Fruit fly (Drosophila melanogaster) whole organism, prepupa: ENCODE results near the gene Cdk1.
A peak's percentile ranks its signal among the peaks of the same experiment; 100 is the strongest.

ENCODE experiments used
- Blimp-1 ChIP-seq: fragments of 200-800 bp; sonication (Bioruptor generic); optimal IDR thresholded peaks from 3 replicates; lab custom pipeline; 2017; ENCODE audit warnings: missing biosample characterization, missing genetic modification characterization, mild to moderate bottlenecking, moderate library complexity, missing genetic modification reagents
- CG10631 ChIP-seq: fragments of 200-800 bp; sonication (Bioruptor generic); optimal IDR thresholded peaks from 2 replicates; lab custom pipeline; 2016; ENCODE audit warnings: missing biosample characterization, missing genetic modification characterization
- CG11294 ChIP-seq: fragments of 200-800 bp; sonication (Bioruptor generic); IDR thresholded peaks from 2 replicates; pipeline ENCODE4 v1.3.6; 2022; ENCODE audit warnings: missing biosample characterization, missing genetic modification characterization
- CG11762 ChIP-seq: fragments of 200-800 bp; sonication (Bioruptor generic); optimal IDR thresholded peaks from 3 replicates; lab custom pipeline; 2016; ENCODE audit warnings: missing biosample characterization, missing genetic modification characterization; ENCODE audit not compliant: insufficient read depth
- CG11902 ChIP-seq: fragments of 200-800 bp; sonication (Bioruptor generic); optimal IDR thresholded peaks from 3 replicates; lab custom pipeline; 2016; ENCODE audit warnings: missing biosample characterization, missing genetic modification characterization
- CG15336 ChIP-seq: fragments of 200-800 bp; sonication (Bioruptor generic); IDR thresholded peaks from 2 replicates; pipeline ENCODE4 v1.3.6; 2022; ENCODE audit warnings: missing biosample characterization, missing genetic modification characterization
- CG1621 ChIP-seq: fragments of 200-800 bp; sonication (Bioruptor generic); optimal IDR thresholded peaks from 3 replicates; lab custom pipeline; 2018; ENCODE audit warnings: missing biosample characterization, mild to moderate bottlenecking, missing genetic modification characterization
- CG16779 ChIP-seq: fragments of 200-800 bp; sonication (Bioruptor generic); optimal IDR thresholded peaks from 3 replicates; lab custom pipeline; 2017; ENCODE audit warnings: missing biosample characterization, mild to moderate bottlenecking, missing genetic modification characterization
- CG3032 ChIP-seq: fragments of 200-800 bp; optimal IDR thresholded peaks from 2 replicates; lab custom pipeline; 2019; ENCODE audit warnings: missing biosample characterization, mild to moderate bottlenecking, missing genetic modification characterization, moderate library complexity
- CG32006 ChIP-seq: fragments of 200-800 bp; sonication (Bioruptor generic); optimal IDR thresholded peaks from 3 replicates; lab custom pipeline; 2017; ENCODE audit warnings: missing biosample characterization, mild to moderate bottlenecking, missing genetic modification characterization
- CG34406 ChIP-seq: fragments of 200-800 bp; sonication (Bioruptor generic); optimal IDR thresholded peaks from 3 replicates; lab custom pipeline; 2016; ENCODE audit warnings: missing biosample characterization, missing genetic modification characterization
- CG6163 ChIP-seq: fragments of 200-800 bp; sonication (Bioruptor generic); IDR thresholded peaks from 3 replicates; pipeline ENCODE4 v1.3.6; 2022; ENCODE audit warnings: missing biosample characterization, missing genetic modification characterization
- CG6808 ChIP-seq: fragments of 200-800 bp; sonication (Bioruptor generic); optimal IDR thresholded peaks from 3 replicates; lab custom pipeline; 2017; ENCODE audit warnings: missing biosample characterization, missing genetic modification characterization, mild to moderate bottlenecking, moderate library complexity, missing genetic modification reagents
- CG6854 ChIP-seq: fragments of 200-800 bp; sonication (Bioruptor generic); optimal IDR thresholded peaks from 2 replicates; lab custom pipeline; 2017; ENCODE audit warnings: missing biosample characterization, mild to moderate bottlenecking, missing genetic modification characterization
- CG7368 ChIP-seq: fragments of 200-800 bp; sonication (Bioruptor generic); optimal IDR thresholded peaks from 3 replicates; lab custom pipeline; 2016; ENCODE audit warnings: missing biosample characterization, missing genetic modification characterization
- CG8119 ChIP-seq: fragments of 200-800 bp; sonication (Bioruptor generic); IDR thresholded peaks from 3 replicates; pipeline ENCODE4 v1.3.6; 2022; ENCODE audit warnings: missing biosample characterization, missing genetic modification characterization
- CG8319 ChIP-seq: fragments of 200-800 bp; sonication (Bioruptor generic); optimal IDR thresholded peaks from 3 replicates; lab custom pipeline; 2016; ENCODE audit warnings: missing biosample characterization, missing genetic modification characterization
- CG8632 ChIP-seq: fragments of 200-800 bp; sonication (Bioruptor generic); optimal IDR thresholded peaks from 3 replicates; lab custom pipeline; 2016; ENCODE audit warnings: missing biosample characterization, missing genetic modification characterization
- CG9139 ChIP-seq: fragments of 200-800 bp; sonication (Bioruptor generic); optimal IDR thresholded peaks from 3 replicates; lab custom pipeline; 2017; ENCODE audit warnings: missing biosample characterization, mild to moderate bottlenecking, missing genetic modification characterization
- Eip75B ChIP-seq: fragments of 200-800 bp; sonication (Bioruptor generic); optimal IDR thresholded peaks from 3 replicates; lab custom pipeline; 2016; ENCODE audit warnings: missing biosample characterization, missing genetic modification characterization
- Ets21C ChIP-seq: fragments of 200-800 bp; sonication (Bioruptor generic); optimal IDR thresholded peaks from 3 replicates; lab custom pipeline; 2016; ENCODE audit warnings: missing biosample characterization, missing genetic modification characterization
- Gug ChIP-seq: fragments of 200-800 bp; sonication (Bioruptor generic); IDR thresholded peaks from 2 replicates; pipeline ENCODE4 v1.3.6; 2022; ENCODE audit warnings: missing biosample characterization, missing genetic modification characterization
- Hr38 ChIP-seq: sonication (Bioruptor generic); optimal IDR thresholded peaks from 2 replicates; lab custom pipeline; 2016; ENCODE audit warnings: missing biosample characterization, missing genetic modification characterization
- Hr39 ChIP-seq: fragments of 200-800 bp; sonication (Bioruptor generic); optimal IDR thresholded peaks from 2 replicates; lab custom pipeline; 2016; ENCODE audit warnings: missing biosample characterization, missing genetic modification characterization
- Lpt ChIP-seq: fragments of 200-800 bp; sonication (Bioruptor generic); optimal IDR thresholded peaks from 3 replicates; lab custom pipeline; 2016; ENCODE audit warnings: missing biosample characterization, missing genetic modification characterization
- Met ChIP-seq: fragments of 200-800 bp; sonication (Bioruptor generic); optimal IDR thresholded peaks from 3 replicates; lab custom pipeline; 2016; ENCODE audit warnings: missing biosample characterization, missing genetic modification characterization
- OdsH ChIP-seq: fragments of 200-800 bp; sonication (Bioruptor generic); optimal IDR thresholded peaks from 3 replicates; lab custom pipeline; 2016; ENCODE audit warnings: missing biosample characterization, missing genetic modification characterization
- Smox ChIP-seq: fragments of 200-800 bp; sonication (Bioruptor generic); optimal IDR thresholded peaks from 3 replicates; lab custom pipeline; 2016; ENCODE audit warnings: missing biosample characterization, missing genetic modification characterization
- Sox102F ChIP-seq: fragments of 200-800 bp; sonication (Bioruptor generic); optimal IDR thresholded peaks from 2 replicates; lab custom pipeline; 2016; ENCODE audit warnings: missing biosample characterization, mild to moderate bottlenecking, missing genetic modification characterization
- Sox14 ChIP-seq: fragments of 200-800 bp; sonication (Bioruptor generic); optimal IDR thresholded peaks from 3 replicates; lab custom pipeline; 2016; ENCODE audit warnings: missing biosample characterization, missing genetic modification characterization
- achi ChIP-seq: fragments of 200-800 bp; sonication (Bioruptor generic); optimal IDR thresholded peaks from 3 replicates; lab custom pipeline; 2016; ENCODE audit warnings: missing biosample characterization, missing genetic modification characterization
- acj6 ChIP-seq: fragments of 200-800 bp; sonication (Bioruptor generic); optimal IDR thresholded peaks from 3 replicates; lab custom pipeline; 2016; ENCODE audit warnings: missing biosample characterization, missing genetic modification characterization
- dac ChIP-seq: fragments of 200-800 bp; sonication (Bioruptor generic); optimal IDR thresholded peaks from 2 replicates; lab custom pipeline; 2017; ENCODE audit warnings: missing biosample characterization, mild to moderate bottlenecking, missing genetic modification characterization
- eg ChIP-seq: fragments of 200-800 bp; sonication (Bioruptor generic); IDR thresholded peaks from 3 replicates; pipeline ENCODE4 v1.3.6; 2022; ENCODE audit warnings: missing biosample characterization, missing genetic modification characterization
- esn ChIP-seq: fragments of 200-800 bp; sonication (Bioruptor generic); optimal IDR thresholded peaks from 2 replicates; lab custom pipeline; 2016; ENCODE audit warnings: missing biosample characterization, mild to moderate bottlenecking, missing genetic modification characterization, moderate library complexity
- fd85E ChIP-seq: fragments of 200-800 bp; sonication (Bioruptor generic); optimal IDR thresholded peaks from 3 replicates; lab custom pipeline; 2016; ENCODE audit warnings: missing biosample characterization, missing genetic modification characterization
- fkh ChIP-seq: fragments of 200-800 bp; sonication (Bioruptor generic); optimal IDR thresholded peaks from 3 replicates; lab custom pipeline; 2017; ENCODE audit warnings: missing biosample characterization, mild to moderate bottlenecking, missing genetic modification characterization, moderate library complexity
- net ChIP-seq: fragments of 200-800 bp; sonication (Bioruptor generic); optimal IDR thresholded peaks from 3 replicates; lab custom pipeline; 2016; ENCODE audit warnings: missing biosample characterization, missing genetic modification characterization
- pdm3 ChIP-seq: fragments of 200-800 bp; sonication (Bioruptor generic); optimal IDR thresholded peaks from 3 replicates; lab custom pipeline; 2016; ENCODE audit warnings: missing biosample characterization, missing genetic modification characterization
- salr ChIP-seq, 2 experiments: fragments of 200-800 bp; sonication (Bioruptor generic); optimal IDR thresholded peaks; 3 replicates each; lab custom pipeline; 2016 to 2018; ENCODE audit warnings: missing biosample characterization in 2 of 2, missing genetic modification characterization in 2 of 2, mild to moderate bottlenecking in 1 of 2
- ss ChIP-seq, 2 experiments: fragments of 200-800 bp; sonication (Bioruptor generic); optimal IDR thresholded peaks; 2 replicates in 1 of 2; 3 replicates in 1 of 2; lab custom pipeline; 2017 to 2018; ENCODE audit warnings: mild to moderate bottlenecking in 2 of 2, missing biosample characterization in 2 of 2, missing genetic modification characterization in 2 of 2, moderate library complexity in 1 of 2
- svp ChIP-seq: fragments of 200-800 bp; sonication (Bioruptor generic); peaks from one replicate; lab custom pipeline; 2016; ENCODE audit warnings: missing biosample characterization, missing genetic modification characterization
- topi ChIP-seq: fragments of 200-800 bp; sonication (Bioruptor generic); optimal IDR thresholded peaks from 3 replicates; lab custom pipeline; 2016; ENCODE audit warnings: missing biosample characterization, missing genetic modification characterization
- vri ChIP-seq: fragments of 200-800 bp; sonication (Bioruptor generic); optimal IDR thresholded peaks from 3 replicates; lab custom pipeline; 2016; ENCODE audit warnings: missing biosample characterization, mild to moderate bottlenecking, missing genetic modification characterization

Cdk1 gene

DNA sequence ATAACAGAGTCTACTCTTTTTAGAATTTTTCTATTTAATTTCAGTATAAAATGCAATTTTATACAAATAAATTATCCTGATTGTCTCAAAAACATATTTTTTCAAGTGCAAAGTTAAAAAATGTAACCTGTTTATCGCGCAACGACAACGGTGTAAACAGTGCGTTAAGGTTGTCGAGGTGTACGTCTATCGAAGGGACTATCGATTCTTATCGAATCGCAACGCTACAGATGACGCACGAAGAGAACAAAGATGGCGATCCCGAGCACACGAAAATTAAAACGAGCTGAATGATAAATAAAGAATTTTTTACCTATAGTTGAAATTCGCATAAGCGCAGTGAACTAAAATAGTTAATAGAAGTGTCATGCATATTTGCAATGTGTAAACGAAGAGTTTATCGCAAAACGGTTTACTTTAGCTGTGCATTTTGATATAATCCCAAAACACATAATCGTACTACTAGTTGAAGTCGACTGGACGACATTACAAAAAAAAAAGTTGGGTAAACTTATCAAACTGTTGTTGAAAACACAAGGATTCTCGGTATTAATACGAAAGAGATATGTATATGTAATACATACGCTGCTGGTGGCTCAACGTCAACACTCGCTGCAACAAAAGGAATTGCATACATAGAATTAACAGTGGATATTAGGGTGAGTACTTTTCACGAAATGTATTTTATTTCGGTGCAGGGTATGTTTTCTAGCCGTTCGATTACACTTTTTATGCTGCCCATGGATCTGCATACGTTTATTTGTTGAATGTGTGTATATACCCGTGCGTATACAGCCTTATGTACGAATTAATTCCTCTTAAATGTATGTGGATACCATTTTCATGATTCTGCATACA is 2.0 kb upstream of the Cdk1 start, which contains the start of gene da (continued):
- TF ChIP-seq CG3032: peak; percentile 61
- peak; percentile 67 for TF ChIP-seq Eip75B
- TF ChIP-seq Blimp-1 (GFP tag; lab: Kevin White, UChicago): peak; percentile 17
- no peak for TF ChIP-seq Hr38
- no peak for TF ChIP-seq svp (GFP tag; lab: Kevin White, UChicago)
- no peak for TF ChIP-seq CG6808 (GFP tag; lab: Kevin White, UChicago)
- TF ChIP-seq Gug (GFP tag; lab: Robert Waterston, UW): no peak
- TF ChIP-seq dac (GFP tag; lab: Kevin White, UChicago): peak; percentile 8
- peak; percentile 44 for TF ChIP-seq topi (GFP tag; lab: Kevin White, UChicago)
- TF ChIP-seq CG16779 (tag; lab: Kevin White, UChicago): no peak
- TF ChIP-seq, all 60 proteins: peak for 35

DNA sequence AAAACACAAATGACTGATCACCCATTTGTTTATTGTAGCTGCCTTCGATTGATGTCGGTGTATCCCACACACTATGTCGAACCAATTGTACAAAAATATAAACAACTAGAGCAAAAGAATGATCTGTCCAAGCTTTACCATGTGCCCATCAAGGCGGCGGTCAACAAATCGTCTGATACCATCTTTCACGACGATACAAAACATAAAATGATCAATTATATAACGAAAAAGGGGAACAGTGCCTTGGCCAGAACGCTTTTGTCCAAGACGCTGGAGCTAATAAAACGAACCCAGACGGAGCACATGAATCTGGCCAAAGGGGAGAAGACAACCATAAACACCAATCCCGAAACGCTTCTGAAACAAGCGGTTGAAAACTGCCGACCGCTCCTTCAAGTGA is 762 bp upstream of the Cdk1 start:
- TF ChIP-seq Lpt (GFP tag; lab: Kevin White, UChicago) (no peak), Ets21C (GFP tag; lab: Kevin White, UChicago) (no peak), CG7368 (no peak), CG10631 (GFP tag; lab: Kevin White, UChicago) (no peak), fkh (GFP tag; lab: Kevin White, UChicago) (no peak), pdm3 (GFP tag; lab: Kevin White, UChicago) (no peak), Smox (GFP tag; lab: Kevin White, UChicago) (no peak), Sox14 (GFP tag; lab: Kevin White, UChicago) (no peak), Gug (GFP tag; lab: Robert Waterston, UW) (no peak), CG16779 (tag; lab: Kevin White, UChicago) (no peak)

- no peak for TF ChIP-seq fd85E (GFP tag; lab: Kevin White, UChicago)
- TF ChIP-seq Hr39: no peak
- TF ChIP-seq CG11902 (GFP tag; lab: Kevin White, UChicago): peak; percentile 14
- no peak for TF ChIP-seq ss (GFP tag; optimal IDR thresholded peaks at IDR 0.05; lab: Kevin White, UChicago)
- TF ChIP-seq CG9139 (GFP tag; lab: Kevin White, UChicago): no peak
- TF ChIP-seq Gug (GFP tag; lab: Robert Waterston, UW): no peak; the same call in 1 of the 2 replicates
- no peak for TF ChIP-seq CG6163 (GFP tag; lab: Robert Waterston, UW)
- TF ChIP-seq Sox102F (GFP tag; lab: Kevin White, UChicago): no peak
- peak; percentile 36 for TF ChIP-seq CG8319 (GFP tag; lab: Kevin White, UChicago)
- TF ChIP-seq Met: peak; percentile 80
- peak; percentile 72 for TF ChIP-seq Eip75B
- no peak for TF ChIP-seq CG32006 (GFP tag; lab: Kevin White, UChicago)
- no peak for TF ChIP-seq CG11294 (GFP tag; lab: Robert Waterston, UW)
- no peak for TF ChIP-seq vri (GFP tag; lab: Kevin White, UChicago)
- TF ChIP-seq fkh (GFP tag; lab: Kevin White, UChicago): peak; percentile 33
- TF ChIP-seq CG16779 (tag; lab: Kevin White, UChicago): no peak
- TF ChIP-seq CG7368: peak; percentile 51
- peak; percentile 73 for TF ChIP-seq CG34406 (GFP tag; lab: Kevin White, UChicago)
- no peak for TF ChIP-seq salr (GFP tag; optimal IDR thresholded peaks at IDR 0.05; lab: Kevin White, UChicago)
- TF ChIP-seq achi: no peak
- TF ChIP-seq CG6808 (GFP tag; lab: Kevin White, UChicago): no peak
- peak; percentile 76 for TF ChIP-seq topi (GFP tag; lab: Kevin White, UChicago)
- TF ChIP-seq eg (GFP tag; lab: Robert Waterston, UW): no peak
- TF ChIP-seq CG1621 (tag; lab: Kevin White, UChicago): no peak
- peak; percentile 34 for TF ChIP-seq CG11762
- TF ChIP-seq CG10631 (GFP tag; lab: Kevin White, UChicago): peak; percentile 43
- no peak; the same call in 1 of the 3 replicates for TF ChIP-seq CG8119 (GFP tag; lab: Robert Waterston, UW)
- TF ChIP-seq Sox14 (GFP tag; lab: Kevin White, UChicago): peak; percentile 63
- TF ChIP-seq OdsH (GFP tag; lab: Kevin White, UChicago): peak; percentile 55
- TF ChIP-seq net (GFP tag; lab: Kevin White, UChicago): no peak
- TF ChIP-seq Hr38: no peak
- peak; percentile 67 for TF ChIP-seq CG15336 (GFP tag; lab: Robert Waterston, UW)
- peak; percentile 81 for TF ChIP-seq esn (GFP tag; lab: Kevin White, UChicago)
- TF ChIP-seq acj6 (GFP tag; lab: Kevin White, UChicago): peak; percentile 60
- TF ChIP-seq CG6854 (GFP tag; lab: Kevin White, UChicago): no peak
- no peak for TF ChIP-seq svp (GFP tag; lab: Kevin White, UChicago)
- TF ChIP-seq CG8632 (GFP tag; lab: Kevin White, UChicago): peak; percentile 69
These were observed 4.1 kb downstream of the Cdk1 start, which contains the start of gene CG5096 for dm6 chr2L:10381890-10382450. TSS of gene CG5096 (plus strand) at chr2L:10382263.
